Fruit fly (Drosophila melanogaster) whole organism, prepupa: Measurements from ENCODE around the gene CG1271.

Experiments used
- Blimp-1 ChIP-seq: fragments of 200-800 bp; sonication (Bioruptor generic); optimal IDR thresholded peaks from 3 replicates; lab custom pipeline; 2017; ENCODE audit warnings: missing biosample characterization, missing genetic modification characterization, mild to moderate bottlenecking, moderate library complexity, missing genetic modification reagents
- CG6808 ChIP-seq: fragments of 200-800 bp; sonication (Bioruptor generic); optimal IDR thresholded peaks from 3 replicates; lab custom pipeline; 2017; ENCODE audit warnings: missing biosample characterization, missing genetic modification characterization, mild to moderate bottlenecking, moderate library complexity, missing genetic modification reagents
- CG6854 ChIP-seq: fragments of 200-800 bp; sonication (Bioruptor generic); optimal IDR thresholded peaks from 2 replicates; lab custom pipeline; 2017; ENCODE audit warnings: missing biosample characterization, mild to moderate bottlenecking, missing genetic modification characterization
- CG8119 ChIP-seq: fragments of 200-800 bp; sonication (Bioruptor generic); IDR thresholded peaks from 3 replicates; pipeline ENCODE4 v1.3.6; 2022; ENCODE audit warnings: missing biosample characterization, missing genetic modification characterization
- CG8319 ChIP-seq: fragments of 200-800 bp; sonication (Bioruptor generic); optimal IDR thresholded peaks from 3 replicates; lab custom pipeline; 2016; ENCODE audit warnings: missing biosample characterization, missing genetic modification characterization
- CG8632 ChIP-seq: fragments of 200-800 bp; sonication (Bioruptor generic); optimal IDR thresholded peaks from 3 replicates; lab custom pipeline; 2016; ENCODE audit warnings: missing biosample characterization, missing genetic modification characterization
- Eip75B ChIP-seq: fragments of 200-800 bp; sonication (Bioruptor generic); optimal IDR thresholded peaks from 3 replicates; lab custom pipeline; 2016; ENCODE audit warnings: missing biosample characterization, missing genetic modification characterization
- Hr38 ChIP-seq: sonication (Bioruptor generic); optimal IDR thresholded peaks from 2 replicates; lab custom pipeline; 2016; ENCODE audit warnings: missing biosample characterization, missing genetic modification characterization
- Hr39 ChIP-seq: fragments of 200-800 bp; sonication (Bioruptor generic); optimal IDR thresholded peaks from 2 replicates; lab custom pipeline; 2016; ENCODE audit warnings: missing biosample characterization, missing genetic modification characterization
- Lpt ChIP-seq: fragments of 200-800 bp; sonication (Bioruptor generic); optimal IDR thresholded peaks from 3 replicates; lab custom pipeline; 2016; ENCODE audit warnings: missing biosample characterization, missing genetic modification characterization
- Smox ChIP-seq: fragments of 200-800 bp; sonication (Bioruptor generic); optimal IDR thresholded peaks from 3 replicates; lab custom pipeline; 2016; ENCODE audit warnings: missing biosample characterization, missing genetic modification characterization
- achi ChIP-seq: fragments of 200-800 bp; sonication (Bioruptor generic); optimal IDR thresholded peaks from 3 replicates; lab custom pipeline; 2016; ENCODE audit warnings: missing biosample characterization, missing genetic modification characterization
- esn ChIP-seq: fragments of 200-800 bp; sonication (Bioruptor generic); optimal IDR thresholded peaks from 2 replicates; lab custom pipeline; 2016; ENCODE audit warnings: missing biosample characterization, mild to moderate bottlenecking, missing genetic modification characterization, moderate library complexity
- fkh ChIP-seq: fragments of 200-800 bp; sonication (Bioruptor generic); optimal IDR thresholded peaks from 3 replicates; lab custom pipeline; 2017; ENCODE audit warnings: missing biosample characterization, mild to moderate bottlenecking, missing genetic modification characterization, moderate library complexity

dm6 chr3L:3098778-3099429 lies 46.6 kb downstream of the CG1271 start:
- peak; percentile 73 for TF ChIP-seq CG6854
- no peak for TF ChIP-seq Hr38 (GFP tag; lab: Kevin White, UChicago)
- no peak for TF ChIP-seq esn (GFP tag; lab: Kevin White, UChicago)
- no peak for TF ChIP-seq Smox (GFP tag; lab: Kevin White, UChicago)
- TF ChIP-seq CG6808: no peak
- TF ChIP-seq fkh (GFP tag; lab: Kevin White, UChicago): no peak
- TF ChIP-seq Hr39 (GFP tag; lab: Kevin White, UChicago): no peak
- TF ChIP-seq CG8119: no peak
- peak; percentile 99 for TF ChIP-seq Blimp-1
- TF ChIP-seq CG8632 (GFP tag; lab: Kevin White, UChicago): no peak
- TF ChIP-seq achi (GFP tag; lab: Kevin White, UChicago): no peak
- TF ChIP-seq Lpt (GFP tag; lab: Kevin White, UChicago): no peak
- no peak for TF ChIP-seq CG8319 (GFP tag; lab: Kevin White, UChicago)
- TF ChIP-seq Eip75B (GFP tag; lab: Kevin White, UChicago): no peak
